Worm (Caenorhabditis elegans): Measurements from ENCODE around the gene gspd-1.

gspd-1 gene

ce11 chrIV:11332751-11333150 is 15.5 kb downstream of the gspd-1 start, which contains the start of gene sart-3:
TSS of gene sart-3 (minus strand) at chrIV:11332969.
- TF ChIP-seq lin-38 (GFP tag; IDR thresholded peaks at IDR 0.05) (peak; percentile 57), mes-2 (tag; optimal IDR thresholded peaks at IDR 0.05; ENCODE audit: poor library complexity, severe bottlenecking) (peak; percentile 33), nhr-237 (tag; optimal IDR thresholded peaks at IDR 0.05) (no peak), daf-16 (GFP tag; optimal IDR thresholded peaks at IDR 0.05) (no peak), daf-16 (tag; optimal IDR thresholded peaks at IDR 0.05) (peak; percentile 1), madf-9 (GFP tag; conservative IDR thresholded peaks at IDR 0.05) (no peak)

- no peak for TF ChIP-seq cey-2 (tag; optimal IDR thresholded peaks at IDR 0.05; ENCODE audit: borderline replicate concordance, insufficient read depth)
- peak; percentile 45 for TF ChIP-seq aha-1 (tag)
- TF ChIP-seq unc-62 (GFP tag; optimal IDR thresholded peaks at IDR 0.05 in 1 of 2), result peak in 1 of 2 experiments; percentile 94
- TF ChIP-seq unc-62 (tag; optimal IDR thresholded peaks at IDR 0.05), result no peak
- TF ChIP-seq ceh-28 (tag; optimal IDR thresholded peaks at IDR 0.05), result no peak
These were observed 19.0 kb downstream of the gspd-1 start for ce11 chrIV:11336180-11336579.

ce11 chrIV:11337021-11337420 is 19.8 kb downstream of the gspd-1 start, which contains the start of gene F54E12.2:
TSS of gene F54E12.2 (minus strand) at chrIV:11337184.
- peak; percentile 85 for TF ChIP-seq unc-130 (GFP tag; optimal IDR thresholded peaks at IDR 0.05)
- TF ChIP-seq Y48G9A.11 (GFP tag; IDR thresholded peaks at IDR 0.05), result peak; percentile 68; the same call in 1 of the 2 replicates
- peak; percentile 67 for TF ChIP-seq lin-38 (GFP tag; IDR thresholded peaks at IDR 0.05)
- no peak for TF ChIP-seq R02D3.7 (tag; optimal IDR thresholded peaks at IDR 0.05)
- no peak for TF ChIP-seq fos-1 (tag; optimal IDR thresholded peaks at IDR 0.05)

- TF ChIP-seq lin-38 (GFP tag; IDR thresholded peaks at IDR 0.05) (peak; percentile 34; the same call in 1 of the 2 replicates), Y105C5A.15 (GFP tag; IDR thresholded peaks at IDR 0.05) (peak; percentile 56; the same call in 1 of the 2 replicates), snpc-1.2 (GFP tag; IDR thresholded peaks at IDR 0.05) (peak; percentile 61), Y48G9A.11 (GFP tag; IDR thresholded peaks at IDR 0.05) (peak; percentile 29; the same call in 1 of the 2 replicates), dmd-8 (GFP tag; IDR thresholded peaks at IDR 0.05) (0 out of 2 replicates have a peak, but pooled peaks have one; percentile 44), arid-1 (GFP tag; conservative IDR thresholded peaks at IDR 0.05) (0 out of 2 replicates have a peak, but pooled peaks have one; percentile 27)
These were observed 20.3 kb downstream of the gspd-1 start for ce11 chrIV:11337560-11337959.

- TF ChIP-seq daf-19 (GFP tag; conservative IDR thresholded peaks at IDR 0.05) (0 out of 2 replicates have a peak, but pooled peaks have one; percentile 49), sdz-12 (GFP tag; optimal IDR thresholded peaks at IDR 0.05) (no peak), fos-1 (tag; optimal IDR thresholded peaks at IDR 0.05) (no peak), nhr-25 (tag; optimal IDR thresholded peaks at IDR 0.05; ENCODE audit: borderline replicate concordance, insufficient read depth) (no peak), zfp-3 (GFP tag; conservative IDR thresholded peaks at IDR 0.05) (no peak), zip-2 (tag; optimal IDR thresholded peaks at IDR 0.05) (no peak), unc-130 (GFP tag; optimal IDR thresholded peaks at IDR 0.05) (no peak), ceh-82 (tag; optimal IDR thresholded peaks at IDR 0.05) (no peak), tra-1 (GFP tag; IDR thresholded peaks at IDR 0.05) (no peak), pha-4 (GFP tag; IDR thresholded peaks at IDR 0.05) (peak; percentile 29; the same call in 1 of the 2 replicates), pha-4 (tag; optimal IDR thresholded peaks at IDR 0.05) (no peak), spr-1 (tag; optimal IDR thresholded peaks at IDR 0.05) (no peak), snpc-1.2 (GFP tag; IDR thresholded peaks at IDR 0.05) (peak; percentile 74), duxl-1 (tag; optimal IDR thresholded peaks at IDR 0.05; ENCODE audit: poor library complexity) (no peak), arid-1 (GFP tag; conservative IDR thresholded peaks at IDR 0.05) (0 out of 2 replicates have a peak, but pooled peaks have one; percentile 29), daf-16 (GFP tag; optimal IDR thresholded peaks at IDR 0.05) (no peak), daf-16 (tag; optimal IDR thresholded peaks at IDR 0.05) (no peak), dmd-8 (GFP tag; IDR thresholded peaks at IDR 0.05) (0 out of 2 replicates have a peak, but pooled peaks have one; percentile 61), lin-1 (GFP tag; IDR thresholded peaks at IDR 0.05) (peak; percentile 28; the same call in 1 of the 2 replicates), nhr-28 (tag; optimal IDR thresholded peaks at IDR 0.05) (no peak), unc-62 (GFP tag; optimal IDR thresholded peaks at IDR 0.05 in 1 of 2) (peak in 1 of 2 experiments; percentile 62), unc-62 (tag; optimal IDR thresholded peaks at IDR 0.05) (no peak), unc-39 (tag; optimal IDR thresholded peaks at IDR 0.05) (no peak), lin-15B (tag; optimal IDR thresholded peaks at IDR 0.05) (no peak), lim-7 (GFP tag; IDR thresholded peaks at IDR 0.05) (0 out of 2 replicates have a peak, but pooled peaks have one; percentile 26), F49E8.2 (tag; optimal IDR thresholded peaks at IDR 0.05; ENCODE audit: borderline replicate concordance) (peak; percentile 72), lin-29 (GFP tag; IDR thresholded peaks at IDR 0.05) (no peak), lin-38 (GFP tag; IDR thresholded peaks at IDR 0.05) (peak; percentile 56)
These were observed 23.7 kb downstream of the gspd-1 start for ce11 chrIV:11340735-11341443.
